Worm (Caenorhabditis elegans): Measurements from ENCODE around the gene glb-2.

glb-2 gene

ce11 chrIV:7235382-7235917 lies 27.6 kb downstream of the glb-2 start (continued):
- peak in 1 of 2 experiments; percentile 15 for TF ChIP-seq egl-27 (tag; optimal IDR thresholded peaks at IDR 0.05)
- TF ChIP-seq aly-2 (tag; optimal IDR thresholded peaks at IDR 0.05) = peak; percentile 0
- no peak for TF ChIP-seq ets-5 (GFP tag; IDR thresholded peaks at IDR 0.05)
- peak; percentile 59 for TF ChIP-seq tbx-2 (tag; optimal IDR thresholded peaks at IDR 0.05)
- no peak for TF ChIP-seq ceh-88 (GFP tag; IDR thresholded peaks at IDR 0.05)
- peak in 2 of 6 experiments; percentile 67 to 79 for TF ChIP-seq elt-3 (tag; optimal IDR thresholded peaks at IDR 0.05)
- TF ChIP-seq unc-130 (tag; optimal IDR thresholded peaks at IDR 0.05) = peak; percentile 0
- TF ChIP-seq lin-35 (GFP tag; optimal IDR thresholded peaks at IDR 0.05) = peak; percentile 35 to 36
- TF ChIP-seq hlh-4 (tag; optimal IDR thresholded peaks at IDR 0.05) = no peak
- no peak for TF ChIP-seq pag-3 (tag; optimal IDR thresholded peaks at IDR 0.05; ENCODE audit: borderline replicate concordance, insufficient read depth)
- TF ChIP-seq Y116A8C.19 (tag; optimal IDR thresholded peaks at IDR 0.05; ENCODE audit: borderline replicate concordance) = no peak
- TF ChIP-seq nhr-90 (tag; optimal IDR thresholded peaks at IDR 0.05; ENCODE audit: poor library complexity) = no peak
- no peak for TF ChIP-seq nhr-11 (tag; optimal IDR thresholded peaks at IDR 0.05)
- TF ChIP-seq sup-37 (GFP tag; optimal IDR thresholded peaks at IDR 0.05) = no peak
- no peak for TF ChIP-seq grh-1 (GFP tag; IDR thresholded peaks at IDR 0.05)
- peak; percentile 85 for TF ChIP-seq elt-2 (tag; optimal IDR thresholded peaks at IDR 0.05)
- TF ChIP-seq sptf-1 (tag; optimal IDR thresholded peaks at IDR 0.05) = no peak
- TF ChIP-seq swsn-7 (tag; optimal IDR thresholded peaks at IDR 0.05) = peak; percentile 46
- TF ChIP-seq efl-1 (optimal IDR thresholded peaks at IDR 0.05) = peak; percentile 39 to 53
- TF ChIP-seq efl-1 (GFP tag; optimal IDR thresholded peaks at IDR 0.05 in 1 of 2) = peak; percentile 2 to 83
- TF ChIP-seq ceh-8 (GFP tag; optimal IDR thresholded peaks at IDR 0.05) = no peak
- TF ChIP-seq tlp-1 (tag; optimal IDR thresholded peaks at IDR 0.05) = no peak
- TF ChIP-seq ces-1 (GFP tag; optimal IDR thresholded peaks at IDR 0.05) = no peak
- TF ChIP-seq zag-1 (tag; optimal IDR thresholded peaks at IDR 0.05) = no peak
- TF ChIP-seq pqm-1 (tag; optimal IDR thresholded peaks at IDR 0.05) = no peak
- TF ChIP-seq pax-3 (tag; optimal IDR thresholded peaks at IDR 0.05) = no peak
- no peak for TF ChIP-seq hpl-2 (GFP tag; optimal IDR thresholded peaks at IDR 0.05)
- peak; percentile 90 for TF ChIP-seq lin-14 (GFP tag; optimal IDR thresholded peaks at IDR 0.05)
- TF ChIP-seq fkh-10 (GFP tag; optimal IDR thresholded peaks at IDR 0.05) = no peak
- peak; percentile 51 for TF ChIP-seq nhr-19 (GFP tag; conservative IDR thresholded peaks at IDR 0.05)
- TF ChIP-seq sox-4 (tag; optimal IDR thresholded peaks at IDR 0.05) = no peak
- no peak for TF ChIP-seq lin-13 (GFP tag; optimal IDR thresholded peaks at IDR 0.05)
- TF ChIP-seq ztf-11 (tag; optimal IDR thresholded peaks at IDR 0.05) = no peak
- no peak for TF ChIP-seq nhr-84 (tag; optimal IDR thresholded peaks at IDR 0.05)
- TF ChIP-seq hlh-17 (GFP tag; optimal IDR thresholded peaks at IDR 0.05; ENCODE audit: borderline replicate concordance) = no peak
- no peak for TF ChIP-seq isw-1 (GFP tag; IDR thresholded peaks at IDR 0.05)
- TF ChIP-seq ceh-82 (tag; optimal IDR thresholded peaks at IDR 0.05) = peak in 2 of 3 experiments; percentile 35 to 68
- no peak for TF ChIP-seq ceh-63 (GFP tag; optimal IDR thresholded peaks at IDR 0.05)
- no peak for TF ChIP-seq ama-1 (optimal IDR thresholded peaks at IDR 0.05)
- peak; percentile 70 for TF ChIP-seq snu-23 (GFP tag; optimal IDR thresholded peaks at IDR 0.05)
- peak; percentile 56 for TF ChIP-seq blmp-1 (tag; optimal IDR thresholded peaks at IDR 0.05)
- no peak for TF ChIP-seq unc-30 (tag; optimal IDR thresholded peaks at IDR 0.05)
- peak; percentile 15 to 37 (median 18) for TF ChIP-seq dpl-1 (GFP tag; optimal IDR thresholded peaks at IDR 0.05)
- no peak for TF ChIP-seq aha-1 (tag; optimal IDR thresholded peaks at IDR 0.05)
- peak; percentile 36 for TF ChIP-seq jun-1 (tag; optimal IDR thresholded peaks at IDR 0.05)
- no peak for TF ChIP-seq C04F5.9 (tag; optimal IDR thresholded peaks at IDR 0.05)
- TF ChIP-seq lir-3 (tag; optimal IDR thresholded peaks at IDR 0.05; ENCODE audit: poor library complexity) = no peak
